Worm (Caenorhabditis elegans) whole organism, L2 larva: ENCODE data around the gene C23G10.10.

Experiments
- C34F6.9 ChIP-seq: fragments of 150-350 bp; optimal IDR thresholded peaks from 2 replicates; lab custom pipeline; 2014; ENCODE audit warnings: missing biosample characterization, missing genetic modification characterization
- F13H6.1 ChIP-seq: sonication (generic microtip); optimal IDR thresholded peaks from 2 replicates; lab custom pipeline; 2016; ENCODE audit warnings: missing genetic modification characterization, missing compliant biosample characterization
- R02D3.7 ChIP-seq: fragments of 150-350 bp; optimal IDR thresholded peaks from 2 replicates; lab custom pipeline; 2014; ENCODE audit warnings: missing biosample characterization, missing genetic modification characterization
- Y55F3AM.14 ChIP-seq: fragments of 200-800 bp; sonication (Bioruptor generic); optimal IDR thresholded peaks from 2 replicates; lab custom pipeline; 2018; ENCODE audit warnings: mild to moderate bottlenecking, missing genetic modification characterization, missing compliant biosample characterization
- ZK546.5 ChIP-seq: sonication (generic microtip); optimal IDR thresholded peaks from 2 replicates; lab custom pipeline; 2017; ENCODE audit warnings: missing biosample characterization, missing genetic modification characterization
- alr-1 ChIP-seq: fragments of 150-350 bp; optimal IDR thresholded peaks from 2 replicates; lab custom pipeline; 2014; ENCODE audit warnings: missing biosample characterization, missing genetic modification characterization
- aly-2 ChIP-seq: fragments of 150-350 bp; optimal IDR thresholded peaks from 2 replicates; lab custom pipeline; 2014; ENCODE audit warnings: missing biosample characterization, missing genetic modification characterization
- ama-1 ChIP-seq: fragments of 150-350 bp; optimal IDR thresholded peaks from 2 replicates; lab custom pipeline; 2018; ENCODE audit warnings: inconsistent platforms
- blmp-1 ChIP-seq: sonication (generic microtip); optimal IDR thresholded peaks from 2 replicates; lab custom pipeline; 2017; ENCODE audit warnings: missing genetic modification characterization, mild to moderate bottlenecking, missing compliant biosample characterization, antibody characterized with exemption, moderate library complexity; ENCODE audit not compliant: insufficient read depth
- ceh-16 ChIP-seq: fragments of 150-350 bp; optimal IDR thresholded peaks from 2 replicates; lab custom pipeline; 2014; ENCODE audit warnings: missing biosample characterization, missing genetic modification characterization
- ceh-82 ChIP-seq: fragments of 150-350 bp; optimal IDR thresholded peaks from 2 replicates; lab custom pipeline; 2014; ENCODE audit warnings: missing biosample characterization, missing genetic modification characterization
- crh-2 ChIP-seq: sonication (generic microtip); optimal IDR thresholded peaks from 2 replicates; lab custom pipeline; 2017; ENCODE audit warnings: missing biosample characterization, missing genetic modification characterization
- dmd-4 ChIP-seq: sonication (generic microtip); optimal IDR thresholded peaks from 2 replicates; lab custom pipeline; 2017; ENCODE audit warnings: missing biosample characterization, missing genetic modification characterization
- egl-27 ChIP-seq: sonication (generic microtip); optimal IDR thresholded peaks from 3 replicates; lab custom pipeline; 2017; ENCODE audit warnings: missing biosample characterization, missing genetic modification reagents, missing genetic modification characterization
- elt-1 ChIP-seq: fragments of 150-350 bp; optimal IDR thresholded peaks from 2 replicates; lab custom pipeline; 2014; ENCODE audit warnings: missing biosample characterization, missing genetic modification characterization
- elt-3 ChIP-seq: sonication (generic microtip); optimal IDR thresholded peaks from 2 replicates; lab custom pipeline; 2017; ENCODE audit warnings: missing biosample characterization, missing genetic modification characterization
- fos-1 ChIP-seq: fragments of 150-350 bp; optimal IDR thresholded peaks from 2 replicates; lab custom pipeline; 2014; ENCODE audit warnings: missing biosample characterization, missing genetic modification characterization
- lin-13 ChIP-seq: fragments of 150-350 bp; optimal IDR thresholded peaks from 2 replicates; lab custom pipeline; 2014; ENCODE audit warnings: missing biosample characterization, missing genetic modification reagents, missing genetic modification characterization
- lsy-2 ChIP-seq, 2 experiments: fragments of 150-350 bp in 1 of 2; sonication (generic microtip) in 1 of 2; optimal IDR thresholded peaks; 2 replicates each; lab custom pipeline; 2014 to 2017; ENCODE audit warnings: missing biosample characterization in 2 of 2, missing genetic modification characterization in 2 of 2
- mab-5 ChIP-seq: fragments of 150-350 bp; optimal IDR thresholded peaks from 2 replicates; lab custom pipeline; 2014; ENCODE audit warnings: missing biosample characterization, missing genetic modification characterization
- mbf-1 ChIP-seq: sonication (generic microtip); optimal IDR thresholded peaks from 2 replicates; lab custom pipeline; 2017; ENCODE audit warnings: missing biosample characterization, missing genetic modification characterization
- mdl-1 ChIP-seq, 2 experiments: fragments of 150-350 bp in 1 of 2; sonication (generic microtip) in 1 of 2; optimal IDR thresholded peaks; 2 replicates each; lab custom pipeline; 2017; ENCODE audit warnings: missing biosample characterization in 2 of 2, missing genetic modification characterization in 2 of 2
- nhr-10 ChIP-seq: sonication (generic microtip); optimal IDR thresholded peaks from 2 replicates; lab custom pipeline; 2017; ENCODE audit warnings: missing biosample characterization, missing genetic modification characterization
- nhr-11 ChIP-seq: fragments of 150-350 bp; optimal IDR thresholded peaks from 2 replicates; lab custom pipeline; 2014; ENCODE audit warnings: missing biosample characterization, missing genetic modification characterization
- nhr-12 ChIP-seq: fragments of 150-350 bp; optimal IDR thresholded peaks from 2 replicates; lab custom pipeline; 2014; ENCODE audit warnings: missing biosample characterization, missing genetic modification characterization
- nhr-129 ChIP-seq: fragments of 150-350 bp; optimal IDR thresholded peaks from 2 replicates; lab custom pipeline; 2014; ENCODE audit warnings: missing biosample characterization, missing genetic modification characterization
- nhr-21 ChIP-seq: fragments of 150-350 bp; optimal IDR thresholded peaks from 2 replicates; lab custom pipeline; 2014; ENCODE audit warnings: missing biosample characterization, missing genetic modification characterization
- nhr-23 ChIP-seq: fragments of 150-350 bp; optimal IDR thresholded peaks from 2 replicates; lab custom pipeline; 2014; ENCODE audit warnings: missing biosample characterization, missing genetic modification reagents, missing genetic modification characterization
- nhr-237 ChIP-seq: fragments of 150-350 bp; optimal IDR thresholded peaks from 2 replicates; lab custom pipeline; 2014; ENCODE audit warnings: missing biosample characterization, missing genetic modification characterization
- nhr-25 ChIP-seq: fragments of 150-350 bp; sonication (generic microtip); optimal IDR thresholded peaks from 3 replicates; lab custom pipeline; 2014; ENCODE audit warnings: missing biosample characterization, missing genetic modification characterization
- nhr-6 ChIP-seq: fragments of 150-350 bp; optimal IDR thresholded peaks from 2 replicates; lab custom pipeline; 2014; ENCODE audit warnings: missing biosample characterization, missing genetic modification characterization
- nhr-77 ChIP-seq: fragments of 150-350 bp; optimal IDR thresholded peaks from 2 replicates; lab custom pipeline; 2014; ENCODE audit warnings: missing biosample characterization, missing genetic modification characterization
- peb-1 ChIP-seq: fragments of 150-350 bp; optimal IDR thresholded peaks from 2 replicates; lab custom pipeline; 2014; ENCODE audit warnings: missing biosample characterization, missing genetic modification characterization
- sem-4 ChIP-seq: fragments of 150-350 bp; optimal IDR thresholded peaks from 2 replicates; lab custom pipeline; 2014; ENCODE audit warnings: missing biosample characterization, missing genetic modification reagents, missing genetic modification characterization
- skn-1 ChIP-seq: sonication (generic microtip); optimal IDR thresholded peaks from 2 replicates; lab custom pipeline; 2017; ENCODE audit warnings: missing biosample characterization, missing genetic modification characterization
- sma-3 ChIP-seq: sonication (generic microtip); optimal IDR thresholded peaks from 2 replicates; lab custom pipeline; 2016; ENCODE audit warnings: missing genetic modification reagents, missing genetic modification characterization, missing compliant biosample characterization
- sma-9 ChIP-seq, 2 experiments: fragments of 150-350 bp in 1 of 2; sonication (generic microtip) in 1 of 2; optimal IDR thresholded peaks; 2 replicates each; lab custom pipeline; 2014 to 2016; ENCODE audit warnings: missing genetic modification characterization in 2 of 2, mild to moderate bottlenecking in 1 of 2, missing biosample characterization in 1 of 2, missing compliant biosample characterization in 1 of 2, missing genetic modification reagents in 1 of 2, moderate library complexity in 1 of 2
- snpc-4 ChIP-seq: fragments of 150-350 bp; optimal IDR thresholded peaks from 2 replicates; lab custom pipeline; 2014; ENCODE audit warnings: missing biosample characterization, missing genetic modification characterization
- unc-39 ChIP-seq: fragments of 150-350 bp; optimal IDR thresholded peaks from 2 replicates; lab custom pipeline; 2014; ENCODE audit warnings: missing biosample characterization, missing genetic modification characterization
- unc-55 ChIP-seq: fragments of 150-350 bp; sonication (generic microtip); optimal IDR thresholded peaks from 3 replicates; lab custom pipeline; 2014; ENCODE audit warnings: missing biosample characterization, missing genetic modification reagents, missing genetic modification characterization
- unc-62 ChIP-seq: fragments of 150-350 bp; optimal IDR thresholded peaks from 2 replicates; lab custom pipeline; 2014; ENCODE audit warnings: missing biosample characterization, missing genetic modification reagents, missing genetic modification characterization
- zag-1 ChIP-seq: fragments of 150-350 bp; optimal IDR thresholded peaks from 2 replicates; lab custom pipeline; 2014; ENCODE audit warnings: missing biosample characterization, missing genetic modification characterization
- ztf-1 ChIP-seq: fragments of 200-800 bp; sonication (Bioruptor generic); conservative IDR thresholded peaks from 2 replicates; pipeline ENCODE4 v1.3.6; 2022; ENCODE audit warnings: missing genetic modification characterization, missing compliant biosample characterization
- ztf-11 ChIP-seq: sonication (generic microtip); optimal IDR thresholded peaks from 2 replicates; lab custom pipeline; 2017; ENCODE audit warnings: missing biosample characterization, missing genetic modification characterization
- ztf-4 ChIP-seq: fragments of 150-350 bp; optimal IDR thresholded peaks from 2 replicates; lab custom pipeline; 2014; ENCODE audit warnings: missing biosample characterization, missing genetic modification characterization

Gene C23G10.10

ce11 chrIII:6166634-6167033 lies 47.2 kb downstream of the C23G10.10 start:
- TF ChIP-seq R02D3.7 (tag; lab: Kevin White, UChicago) (no peak), ztf-4 (no peak), unc-62 (no peak), C34F6.9 (tag; lab: Kevin White, UChicago) (no peak), nhr-10 (no peak), Y55F3AM.14 (no peak), sma-9 (GFP tag; optimal IDR thresholded peaks at IDR 0.05; lab: Kevin White, UChicago) (no peak), sma-9 (tag; optimal IDR thresholded peaks at IDR 0.05; lab: Kevin White, UChicago) (no peak), elt-1 (tag; lab: Kevin White, UChicago) (no peak)

ce11 chrIII:6165240-6165639 lies 48.6 kb downstream of the C23G10.10 start:
- no peak for TF ChIP-seq ztf-1 (GFP tag; lab: Robert Waterston, UW)
- TF ChIP-seq R02D3.7 (tag; lab: Kevin White, UChicago) = no peak
- no peak for TF ChIP-seq fos-1
- TF ChIP-seq unc-55 = no peak
- TF ChIP-seq ztf-11 (tag; lab: Kevin White, UChicago) = no peak
- TF ChIP-seq blmp-1 (tag; lab: Kevin White, UChicago) = no peak

DNA sequence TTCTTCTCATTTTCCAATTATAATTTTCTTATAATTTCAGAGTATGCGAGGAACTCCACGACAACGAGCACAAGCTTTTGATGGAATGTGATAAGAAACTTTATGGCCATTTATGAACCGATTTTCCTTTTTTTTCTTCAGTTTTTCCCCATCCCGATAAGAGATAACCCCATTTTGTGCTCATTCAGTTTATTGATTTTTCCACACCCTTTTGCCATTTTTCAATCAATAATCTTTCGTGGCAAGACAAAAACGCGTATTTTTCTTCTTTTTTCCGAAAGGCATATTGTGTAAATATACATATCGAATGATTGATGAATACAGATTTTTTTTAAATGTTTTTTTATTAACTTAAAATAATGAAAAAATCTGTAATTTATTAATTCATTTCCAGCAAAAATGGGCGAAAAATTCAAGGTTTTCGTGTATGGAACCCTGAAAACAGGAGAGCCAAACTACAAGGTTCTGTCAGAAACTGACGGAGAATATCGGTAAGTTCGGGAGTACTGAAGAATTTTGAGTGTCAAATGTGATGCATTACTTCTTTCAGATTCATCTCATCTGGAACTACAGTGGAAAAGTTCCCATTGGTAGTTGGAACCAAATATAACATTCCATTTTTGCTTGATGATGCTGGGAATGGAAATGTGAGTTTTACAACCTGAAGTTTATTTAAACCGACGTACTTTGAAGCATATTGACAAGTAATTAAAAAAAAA lies 49.4 kb downstream of the C23G10.10 start, which contains the start of gene F42A10.9:
F42A10.9 (plus strand) TSS at position 321 of the 719 bp plus-strand sequence.
- TF ChIP-seq nhr-25 (tag; lab: Kevin White, UChicago) (peak; percentile 5), nhr-11 (tag; lab: Kevin White, UChicago) (no peak), skn-1 (tag; lab: Kevin White, UChicago) (no peak), ztf-11 (tag; lab: Kevin White, UChicago) (no peak), zag-1 (tag; lab: Kevin White, UChicago) (no peak), unc-62 (no peak), ama-1 (peak; percentile 86), nhr-10 (no peak), alr-1 (no peak), nhr-129 (tag; lab: Kevin White, UChicago) (peak; percentile 34), ZK546.5 (tag; lab: Kevin White, UChicago) (no peak), lin-13 (GFP tag; lab: Kevin White, UChicago) (peak; percentile 17), ztf-1 (GFP tag; lab: Robert Waterston, UW) (no peak), egl-27 (tag; lab: Kevin White, UChicago) (no peak), F13H6.1 (no peak), elt-1 (tag; lab: Kevin White, UChicago) (no peak), peb-1 (no peak), aly-2 (no peak), mbf-1 (tag; lab: Kevin White, UChicago) (no peak), elt-3 (no peak), unc-55 (no peak), lsy-2 (tag; optimal IDR thresholded peaks at IDR 0.05; lab: Kevin White, UChicago) (no peak), dmd-4 (tag; lab: Kevin White, UChicago) (no peak), ceh-82 (tag; lab: Kevin White, UChicago) (no peak), sma-3 (no peak), Y55F3AM.14 (no peak), nhr-12 (tag; lab: Kevin White, UChicago) (no peak), mdl-1 (tag; optimal IDR thresholded peaks at IDR 0.05; lab: Kevin White, UChicago) (no peak), blmp-1 (tag; lab: Kevin White, UChicago) (no peak), unc-39 (tag; lab: Kevin White, UChicago) (no peak), nhr-23 (no peak), nhr-6 (tag; lab: Kevin White, UChicago) (no peak), sma-9 (GFP tag; optimal IDR thresholded peaks at IDR 0.05; lab: Kevin White, UChicago) (peak; percentile 35), sma-9 (tag; optimal IDR thresholded peaks at IDR 0.05; lab: Kevin White, UChicago) (no peak), mab-5 (no peak), sem-4 (tag; lab: Kevin White, UChicago) (no peak), crh-2 (tag; lab: Kevin White, UChicago) (peak; percentile 0), C34F6.9 (tag; lab: Kevin White, UChicago) (peak; percentile 48), ztf-4 (no peak), ceh-16 (no peak), fos-1 (peak; percentile 34), nhr-21 (no peak), snpc-4 (no peak), nhr-77 (no peak), nhr-237 (no peak)
